Fruit fly (Drosophila melanogaster): ENCODE data around the gene ND-13A.

ND-13A gene

DNA sequence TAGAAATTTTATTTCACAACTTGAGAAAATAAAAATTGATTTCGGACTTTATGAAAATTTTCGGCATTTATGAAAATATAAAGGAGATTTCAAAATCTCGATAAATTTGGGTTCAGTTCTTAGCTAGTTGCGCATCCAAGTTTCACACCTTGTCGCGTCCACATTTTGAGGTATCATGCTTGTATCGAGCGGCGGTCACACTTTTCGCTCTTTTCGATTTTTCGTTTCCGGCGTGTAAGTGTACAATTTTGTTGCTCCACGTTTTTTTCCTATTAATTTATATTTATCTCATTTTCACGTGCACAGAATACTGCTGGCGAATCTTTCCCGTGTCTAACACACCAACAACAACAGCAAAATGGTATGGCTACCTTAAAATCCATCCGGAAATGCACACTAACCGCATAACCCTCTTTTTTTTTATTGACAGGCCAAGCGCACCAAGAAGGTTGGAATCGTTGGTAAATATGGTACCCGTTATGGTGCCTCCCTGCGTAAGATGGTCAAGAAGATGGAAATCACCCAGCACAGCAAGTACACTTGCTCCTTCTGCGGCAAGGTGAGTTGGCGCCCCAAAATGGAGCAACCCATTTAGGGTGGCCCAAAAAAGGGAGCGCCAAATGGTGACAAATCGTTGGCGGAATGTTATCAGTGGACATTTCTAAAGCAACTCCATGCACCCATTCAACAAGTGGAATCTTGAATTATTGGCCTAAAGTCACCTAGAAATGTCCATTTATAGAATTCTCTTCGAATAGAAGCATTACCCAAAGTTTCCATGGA is 29.1 kb downstream of the ND-13A start, which contains the start of gene RpL37A:
TSS of gene RpL37A (plus strand) at position 161 of the 783 bp plus-strand sequence.
- peak; percentile 54 for TF ChIP-seq CG33017 (tag; optimal IDR thresholded peaks at IDR 0.05)
- no peak for TF ChIP-seq CG5204 (GFP tag; optimal IDR thresholded peaks at IDR 0.05)
- TF ChIP-seq CG1620 (GFP tag; optimal IDR thresholded peaks at IDR 0.05), result peak; percentile 86
- TF ChIP-seq CG11617 (GFP tag; optimal IDR thresholded peaks at IDR 0.05), result peak; percentile 87
- no peak for TF ChIP-seq cnc (optimal IDR thresholded peaks at IDR 0.05)
- peak; percentile 81 for TF ChIP-seq CG7101 (tag; optimal IDR thresholded peaks at IDR 0.05)
- TF ChIP-seq CG7045 (GFP tag; optimal IDR thresholded peaks at IDR 0.05), result peak; percentile 57
- peak; percentile 61 for TF ChIP-seq Clk (GFP tag; optimal IDR thresholded peaks at IDR 0.05)
- peak; percentile 61 for TF ChIP-seq CG14711 (tag; optimal IDR thresholded peaks at IDR 0.05)
- no peak for TF ChIP-seq toe (GFP tag; optimal IDR thresholded peaks at IDR 0.05)
- TF ChIP-seq kay (GFP tag; ENCODE audit: borderline replicate concordance), result peak; percentile 18
- peak; percentile 54 for TF ChIP-seq tj (GFP tag; optimal IDR thresholded peaks at IDR 0.05)
- TF ChIP-seq Hr96 (GFP tag; optimal IDR thresholded peaks at IDR 0.05), result peak; percentile 84
- TF ChIP-seq CG12768 (GFP tag; optimal IDR thresholded peaks at IDR 0.05), result peak; percentile 66
- TF ChIP-seq bab1 (GFP tag; optimal IDR thresholded peaks at IDR 0.05), result peak; percentile 85
- peak; percentile 62 for TF ChIP-seq cic (GFP tag; optimal IDR thresholded peaks at IDR 0.05)
- peak; percentile 63 for TF ChIP-seq ovo (GFP tag; optimal IDR thresholded peaks at IDR 0.05)
- TF ChIP-seq Crg-1 (GFP tag; optimal IDR thresholded peaks at IDR 0.05), result peak; percentile 73
- peak; percentile 76 for TF ChIP-seq Mnt (GFP tag; optimal IDR thresholded peaks at IDR 0.05)
- peak; percentile 74 for TF ChIP-seq pad (GFP tag; optimal IDR thresholded peaks at IDR 0.05)

DNA sequence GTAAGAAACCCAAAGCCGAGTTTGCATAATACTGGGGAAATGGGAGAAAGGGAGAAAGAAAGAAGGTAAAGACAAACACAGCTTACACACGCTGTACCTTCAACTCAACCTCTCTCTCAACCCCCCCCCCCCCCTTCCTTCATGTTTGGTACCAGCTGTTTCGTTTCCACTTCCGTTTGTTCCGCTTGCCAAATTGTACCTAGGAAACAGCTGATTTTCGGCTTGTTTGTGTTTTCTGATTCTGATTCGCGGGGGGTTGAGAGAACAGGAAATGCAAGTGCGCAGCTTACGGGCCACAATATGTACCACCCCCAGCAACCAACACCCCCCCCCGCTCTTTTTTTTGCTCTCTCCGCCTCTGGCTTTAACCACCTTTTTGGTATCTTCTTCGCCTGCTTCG is 36.2 kb downstream of the ND-13A start:
- TF ChIP-seq Hr96 (GFP tag; optimal IDR thresholded peaks at IDR 0.05), result no peak
- no peak for TF ChIP-seq CG5204 (GFP tag; optimal IDR thresholded peaks at IDR 0.05)
- peak; percentile 32 for TF ChIP-seq pad (GFP tag; optimal IDR thresholded peaks at IDR 0.05)
- TF ChIP-seq Crg-1 (GFP tag; optimal IDR thresholded peaks at IDR 0.05), result no peak
- TF ChIP-seq CG12768 (GFP tag; optimal IDR thresholded peaks at IDR 0.05), result peak; percentile 24
- no peak for TF ChIP-seq CG7101 (tag; optimal IDR thresholded peaks at IDR 0.05)
- TF ChIP-seq cic (GFP tag; optimal IDR thresholded peaks at IDR 0.05), result peak; percentile 48
- TF ChIP-seq Clk (GFP tag; optimal IDR thresholded peaks at IDR 0.05), result no peak
- no peak for TF ChIP-seq CG14711 (tag; optimal IDR thresholded peaks at IDR 0.05)
- peak; percentile 0 for TF ChIP-seq bab1 (GFP tag; optimal IDR thresholded peaks at IDR 0.05)
- no peak for TF ChIP-seq CG11617 (GFP tag; optimal IDR thresholded peaks at IDR 0.05)
- TF ChIP-seq tj (GFP tag; optimal IDR thresholded peaks at IDR 0.05), result peak; percentile 82

DNA sequence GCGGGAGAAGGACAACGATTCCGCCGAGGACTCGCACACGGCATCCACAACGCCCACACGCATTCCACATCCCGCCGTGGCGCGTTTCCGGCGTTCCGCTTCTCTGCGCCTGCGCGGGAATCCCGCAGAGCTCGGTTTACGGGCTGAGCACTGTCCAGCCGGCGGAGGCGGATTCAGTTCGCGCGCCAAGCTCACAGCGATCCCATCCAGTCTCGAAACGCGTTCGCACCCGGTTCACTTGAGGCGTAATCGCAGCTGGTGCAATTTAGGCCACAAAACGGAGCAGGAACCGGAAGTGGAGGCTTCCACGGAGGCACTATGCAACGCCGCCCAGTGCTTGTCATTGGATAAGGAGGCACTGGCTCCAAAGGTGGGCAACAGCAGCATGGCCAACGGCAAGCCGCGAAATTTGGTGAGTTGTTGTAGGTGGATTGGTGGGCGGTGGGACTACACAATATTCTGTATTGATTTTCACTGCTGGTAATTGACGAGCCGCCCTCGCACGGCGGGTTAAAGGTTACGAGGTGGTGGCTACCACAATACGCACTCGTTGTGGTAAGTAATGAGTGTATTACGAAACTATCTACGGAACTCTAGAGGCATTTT is 37.2 kb downstream of the ND-13A start:
- peak; percentile 13 for TF ChIP-seq cic (GFP tag; optimal IDR thresholded peaks at IDR 0.05)
- TF ChIP-seq kay (GFP tag; ENCODE audit: borderline replicate concordance), result no peak
- no peak for TF ChIP-seq bab1 (GFP tag; optimal IDR thresholded peaks at IDR 0.05)

DNA sequence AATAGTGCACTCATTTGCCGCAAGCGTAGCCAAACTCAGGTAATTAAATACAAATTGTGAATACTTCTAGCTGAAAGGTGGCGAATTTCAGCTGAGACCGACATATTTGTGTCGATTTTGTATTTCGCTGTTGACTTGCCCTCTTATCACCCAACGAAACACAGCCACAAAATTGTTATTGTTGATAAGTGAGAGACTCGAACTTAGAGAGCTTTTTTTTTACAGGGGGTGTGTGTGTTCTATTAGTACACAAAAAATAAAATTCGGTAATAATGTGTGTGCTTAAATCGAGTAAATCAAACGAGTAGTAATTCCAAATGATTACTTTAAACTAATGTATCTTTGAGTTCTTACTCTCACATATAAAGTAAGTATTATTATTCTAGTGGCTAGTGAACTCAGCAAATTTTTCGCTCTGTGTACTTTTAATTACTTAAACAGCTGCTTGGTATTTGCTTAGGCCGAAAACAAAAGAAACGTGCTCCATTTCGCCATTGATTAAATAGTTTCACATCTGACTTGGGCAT is 39.1 kb downstream of the ND-13A start:
- TF ChIP-seq CG11617 (GFP tag; optimal IDR thresholded peaks at IDR 0.05) (peak; percentile 66), CG5204 (GFP tag; optimal IDR thresholded peaks at IDR 0.05) (no peak), Clk (GFP tag; optimal IDR thresholded peaks at IDR 0.05) (peak; percentile 4), CG7101 (tag; optimal IDR thresholded peaks at IDR 0.05) (peak; percentile 74), cnc (optimal IDR thresholded peaks at IDR 0.05) (no peak), pad (GFP tag; optimal IDR thresholded peaks at IDR 0.05) (peak; percentile 23), Hr96 (GFP tag; optimal IDR thresholded peaks at IDR 0.05) (no peak), bab1 (GFP tag; optimal IDR thresholded peaks at IDR 0.05) (peak; percentile 14), Crg-1 (GFP tag; optimal IDR thresholded peaks at IDR 0.05) (no peak), CG1620 (GFP tag; optimal IDR thresholded peaks at IDR 0.05) (no peak), tj (GFP tag; optimal IDR thresholded peaks at IDR 0.05) (peak; percentile 92), Mnt (GFP tag; optimal IDR thresholded peaks at IDR 0.05) (peak; percentile 7), toe (GFP tag; optimal IDR thresholded peaks at IDR 0.05) (no peak), ovo (GFP tag; optimal IDR thresholded peaks at IDR 0.05) (no peak), kay (GFP tag; ENCODE audit: borderline replicate concordance) (no peak), CG7045 (GFP tag; optimal IDR thresholded peaks at IDR 0.05) (peak; percentile 47), CG33017 (tag; optimal IDR thresholded peaks at IDR 0.05) (peak; percentile 71), CG14711 (tag; optimal IDR thresholded peaks at IDR 0.05) (peak; percentile 48), CG12768 (GFP tag; optimal IDR thresholded peaks at IDR 0.05) (peak; percentile 51), cic (GFP tag; optimal IDR thresholded peaks at IDR 0.05) (peak; percentile 83)

DNA sequence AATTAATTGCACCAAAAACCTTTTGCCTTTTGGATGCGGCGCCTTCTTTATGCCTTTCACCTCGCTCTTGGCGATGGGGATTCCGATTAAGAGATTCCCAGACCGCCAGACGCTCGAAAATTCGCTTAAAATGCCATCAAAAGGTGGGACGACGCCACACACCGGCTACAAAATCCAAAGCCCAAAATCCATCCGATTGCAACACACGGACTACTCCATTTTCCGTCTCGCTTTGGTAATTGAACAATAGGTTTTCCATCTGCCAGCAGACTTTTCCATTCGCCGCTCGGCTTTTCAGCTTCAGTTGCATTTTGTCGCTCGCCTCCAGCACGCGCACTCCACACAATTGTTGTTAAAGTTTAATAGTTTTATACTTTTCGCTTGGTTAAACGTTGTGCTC is 39.6 kb downstream of the ND-13A start, which contains the start of gene qtc:
TSS of gene qtc (plus strand) at position 301 of the 400 bp plus-strand sequence.
- TF ChIP-seq Hr96 (GFP tag; optimal IDR thresholded peaks at IDR 0.05) (no peak), CG12768 (GFP tag; optimal IDR thresholded peaks at IDR 0.05) (no peak), cnc (optimal IDR thresholded peaks at IDR 0.05) (no peak), CG33017 (tag; optimal IDR thresholded peaks at IDR 0.05) (no peak), CG14711 (tag; optimal IDR thresholded peaks at IDR 0.05) (no peak), kay (GFP tag; ENCODE audit: borderline replicate concordance) (no peak), CG1620 (GFP tag; optimal IDR thresholded peaks at IDR 0.05) (no peak), ovo (GFP tag; optimal IDR thresholded peaks at IDR 0.05) (no peak), tj (GFP tag; optimal IDR thresholded peaks at IDR 0.05) (no peak), Clk (GFP tag; optimal IDR thresholded peaks at IDR 0.05) (no peak), pad (GFP tag; optimal IDR thresholded peaks at IDR 0.05) (no peak), CG5204 (GFP tag; optimal IDR thresholded peaks at IDR 0.05) (no peak), CG7045 (GFP tag; optimal IDR thresholded peaks at IDR 0.05) (no peak), CG7101 (tag; optimal IDR thresholded peaks at IDR 0.05) (no peak), bab1 (GFP tag; optimal IDR thresholded peaks at IDR 0.05) (no peak), Crg-1 (GFP tag; optimal IDR thresholded peaks at IDR 0.05) (no peak)

Data from whole organism, adult.